Fruit fly (Drosophila melanogaster) whole organism, embryonic: ENCODE data around the gene gl.
A peak's percentile ranks its signal among the peaks of the same experiment; 100 is the strongest.

Source experiments
- ATbp ChIP-seq: fragments of 200-800 bp; sonication (Bioruptor generic); optimal IDR thresholded peaks from 2 replicates; lab custom pipeline; 2017; ENCODE audit warnings: missing biosample characterization, mild to moderate bottlenecking, missing genetic modification characterization, missing genetic modification reagents
- CG10147 ChIP-seq: fragments of 200-800 bp; sonication (Bioruptor generic); optimal IDR thresholded peaks from 2 replicates; lab custom pipeline; 2019; ENCODE audit warnings: missing biosample characterization, mild to moderate bottlenecking, missing genetic modification characterization, moderate library complexity
- CG10431 ChIP-seq: fragments of 200-800 bp; sonication (Bioruptor generic); optimal IDR thresholded peaks from 3 replicates; lab custom pipeline; 2018; ENCODE audit warnings: missing biosample characterization, mild to moderate bottlenecking, missing genetic modification characterization
- CG11456 ChIP-seq: fragments of 200-800 bp; sonication (Bioruptor generic); IDR thresholded peaks from 3 replicates; pipeline ENCODE4 v1.3.6; 2022; ENCODE audit warnings: missing biosample characterization, missing genetic modification characterization
- CG11696 ChIP-seq: fragments of 200-800 bp; sonication (Bioruptor generic); IDR thresholded peaks from 2 replicates; pipeline ENCODE4 v1.3.6; 2022; ENCODE audit warnings: missing biosample characterization, missing genetic modification characterization
- CG12155 ChIP-seq: fragments of 200-800 bp; sonication (Bioruptor generic); optimal IDR thresholded peaks from 3 replicates; lab custom pipeline; 2016; ENCODE audit warnings: missing biosample characterization, missing genetic modification characterization
- CG14667 ChIP-seq: fragments of 200-800 bp; sonication (Bioruptor generic); IDR thresholded peaks from 2 replicates; pipeline ENCODE4 v1.3.6; 2022; ENCODE audit warnings: missing biosample characterization, missing genetic modification characterization
- CG16813 ChIP-seq: fragments of 200-800 bp; sonication (Bioruptor generic); IDR thresholded peaks from 3 replicates; pipeline ENCODE4 v1.3.6; 2022; ENCODE audit warnings: missing biosample characterization, missing genetic modification characterization; ENCODE audit not compliant: partially characterized antibody
- CG17328 ChIP-seq: fragments of 200-800 bp; sonication (Bioruptor generic); IDR thresholded peaks from 2 replicates; pipeline ENCODE4 v1.3.6; 2022; ENCODE audit warnings: missing biosample characterization, missing genetic modification characterization
- CG17802 ChIP-seq: fragments of 200-800 bp; sonication (Bioruptor generic); optimal IDR thresholded peaks from 2 replicates; lab custom pipeline; 2018; ENCODE audit warnings: missing biosample characterization, mild to moderate bottlenecking, missing genetic modification characterization, moderate library complexity
- CG31224 ChIP-seq: fragments of 200-800 bp; sonication (Bioruptor generic); IDR thresholded peaks from 2 replicates; pipeline ENCODE4 v1.3.6; 2022; ENCODE audit warnings: missing biosample characterization, missing genetic modification characterization
- CG31388 ChIP-seq: fragments of 200-800 bp; sonication (Bioruptor generic); optimal IDR thresholded peaks from 2 replicates; lab custom pipeline; 2016; ENCODE audit warnings: missing biosample characterization, missing genetic modification characterization
- CG4328 ChIP-seq: fragments of 200-800 bp; sonication (Bioruptor generic); optimal IDR thresholded peaks from 3 replicates; lab custom pipeline; 2017; ENCODE audit warnings: missing biosample characterization, missing genetic modification reagents, missing genetic modification characterization
- CG8089 ChIP-seq: fragments of 200-800 bp; sonication (Bioruptor generic); optimal IDR thresholded peaks from 3 replicates; lab custom pipeline; 2016; ENCODE audit warnings: missing biosample characterization, missing genetic modification characterization
- CG8281 ChIP-seq: fragments of 200-800 bp; sonication (Bioruptor generic); optimal IDR thresholded peaks from 2 replicates; lab custom pipeline; 2018; ENCODE audit warnings: missing biosample characterization, mild to moderate bottlenecking, missing genetic modification characterization, moderate library complexity
- CG8359 ChIP-seq: fragments of 200-800 bp; sonication (Bioruptor generic); optimal IDR thresholded peaks from 2 replicates; lab custom pipeline; 2017; ENCODE audit warnings: missing biosample characterization, mild to moderate bottlenecking, missing genetic modification characterization, borderline replicate concordance
- CG9215 ChIP-seq: fragments of 200-800 bp; sonication (Bioruptor generic); IDR thresholded peaks from 2 replicates; pipeline ENCODE4 v1.3.6; 2022; ENCODE audit warnings: missing biosample characterization, missing genetic modification characterization
- CoRest ChIP-seq: fragments of 200-800 bp; sonication (Bioruptor generic); optimal IDR thresholded peaks from 3 replicates; lab custom pipeline; 2018; ENCODE audit warnings: missing biosample characterization, mild to moderate bottlenecking, missing genetic modification characterization, moderate library complexity
- Deaf1 ChIP-seq: fragments of 200-800 bp; optimal IDR thresholded peaks from 3 replicates; lab custom pipeline; 2019; ENCODE audit warnings: missing biosample characterization, mild to moderate bottlenecking, missing genetic modification characterization, moderate library complexity
- Dip3 ChIP-seq: fragments of 200-800 bp; sonication (Bioruptor generic); optimal IDR thresholded peaks from 3 replicates; lab custom pipeline; 2016; ENCODE audit warnings: missing biosample characterization, missing genetic modification characterization
- Dp ChIP-seq: fragments of 200-800 bp; sonication (Bioruptor generic); optimal IDR thresholded peaks from 2 replicates; lab custom pipeline; 2018; ENCODE audit warnings: missing biosample characterization, mild to moderate bottlenecking, missing genetic modification characterization, moderate library complexity
- ERR ChIP-seq: fragments of 200-800 bp; sonication (Bioruptor generic); optimal IDR thresholded peaks from 2 replicates; lab custom pipeline; 2016; ENCODE audit warnings: missing biosample characterization, missing genetic modification characterization
- Elba2 ChIP-seq: fragments of 200-800 bp; sonication (Bioruptor generic); optimal IDR thresholded peaks from 3 replicates; lab custom pipeline; 2016; ENCODE audit warnings: missing biosample characterization, missing genetic modification characterization
- H2.0 ChIP-seq: fragments of 200-800 bp; sonication (Bioruptor generic); IDR thresholded peaks from 2 replicates; pipeline ENCODE4 v1.3.6; 2022; ENCODE audit warnings: missing biosample characterization, missing genetic modification characterization
- Hr78 ChIP-seq, 2 experiments: fragments of 200-800 bp in 1 of 2; fragments of >200 bp in 1 of 2; sonication (Bioruptor generic) in 1 of 2; optimal IDR thresholded peaks; 2 replicates each; lab custom pipeline; 2017 to 2019; ENCODE audit warnings: missing biosample characterization in 2 of 2, missing genetic modification characterization in 2 of 2, mild to moderate bottlenecking in 1 of 2, moderate library complexity in 1 of 2
- MTF-1 ChIP-seq: fragments of 200-800 bp; sonication (Bioruptor generic); optimal IDR thresholded peaks from 2 replicates; lab custom pipeline; 2018; ENCODE audit warnings: missing biosample characterization, mild to moderate bottlenecking, missing genetic modification characterization, borderline replicate concordance
- Mad ChIP-seq: fragments of 200-800 bp; sonication (Bioruptor generic); optimal IDR thresholded peaks from 2 replicates; lab custom pipeline; 2016; ENCODE audit warnings: missing biosample characterization, missing genetic modification characterization
- Optix ChIP-seq: fragments of 200-800 bp; sonication (Bioruptor generic); IDR thresholded peaks from 3 replicates; pipeline ENCODE4 v1.3.6; 2022; ENCODE audit warnings: missing biosample characterization, missing genetic modification characterization
- Usf ChIP-seq: fragments of 200-800 bp; sonication (Bioruptor generic); optimal IDR thresholded peaks from 2 replicates; lab custom pipeline; 2017; ENCODE audit warnings: missing genotype, missing biosample characterization, missing genetic modification characterization
- Vsx1 ChIP-seq: fragments of 200-800 bp; sonication (Bioruptor generic); optimal IDR thresholded peaks from 2 replicates; lab custom pipeline; 2017; ENCODE audit warnings: missing biosample characterization, mild to moderate bottlenecking, missing genetic modification characterization, missing genetic modification reagents
- Xbp1 ChIP-seq: fragments of 200-800 bp; sonication (Bioruptor generic); optimal IDR thresholded peaks from 3 replicates; lab custom pipeline; 2016; ENCODE audit warnings: missing biosample characterization, mild to moderate bottlenecking, missing genetic modification characterization
- aop ChIP-seq: fragments of 200-800 bp; sonication (Bioruptor generic); IDR thresholded peaks from 2 replicates; pipeline ENCODE4 v1.3.6; 2022; ENCODE audit warnings: missing biosample characterization, missing genetic modification characterization
- dmrt11E ChIP-seq: fragments of 200-800 bp; sonication (Bioruptor generic); optimal IDR thresholded peaks from 3 replicates; lab custom pipeline; 2018; ENCODE audit warnings: missing biosample characterization, mild to moderate bottlenecking, missing genetic modification characterization, moderate library complexity
- gsb ChIP-seq: fragments of 200-800 bp; sonication (Bioruptor generic); IDR thresholded peaks from 2 replicates; pipeline ENCODE4 v1.3.6; 2022; ENCODE audit warnings: missing biosample characterization, missing genetic modification characterization
- inv ChIP-seq: fragments of 200-800 bp; sonication (Bioruptor generic); IDR thresholded peaks from 2 replicates; pipeline ENCODE4 v1.3.6; 2022; ENCODE audit warnings: missing biosample characterization, missing genetic modification characterization; ENCODE audit not compliant: partially characterized antibody
- nerfin-2 ChIP-seq: fragments of 200-800 bp; sonication (Bioruptor generic); IDR thresholded peaks from 2 replicates; pipeline ENCODE4 v1.3.6; 2022; ENCODE audit warnings: missing biosample characterization, missing genetic modification characterization; ENCODE audit not compliant: partially characterized antibody
- org-1 ChIP-seq: fragments of 200-800 bp; sonication (Bioruptor generic); optimal IDR thresholded peaks from 2 replicates; lab custom pipeline; 2017; ENCODE audit warnings: missing biosample characterization, missing genetic modification characterization
- pfk ChIP-seq: fragments of 200-800 bp; sonication (Bioruptor generic); optimal IDR thresholded peaks from 2 replicates; lab custom pipeline; 2018; ENCODE audit warnings: missing biosample characterization, mild to moderate bottlenecking, missing genetic modification characterization, moderate library complexity
- pros ChIP-seq: fragments of 200-800 bp; sonication (Bioruptor generic); optimal IDR thresholded peaks from 3 replicates; lab custom pipeline; 2019; ENCODE audit warnings: missing biosample characterization, mild to moderate bottlenecking, missing genetic modification characterization, moderate library complexity
- salm ChIP-seq: fragments of 200-800 bp; sonication (Bioruptor generic); optimal IDR thresholded peaks from 2 replicates; lab custom pipeline; 2018; ENCODE audit warnings: missing biosample characterization, mild to moderate bottlenecking, missing genetic modification characterization
- scrt ChIP-seq: fragments of 200-800 bp; sonication (Bioruptor generic); optimal IDR thresholded peaks from 2 replicates; lab custom pipeline; 2018; ENCODE audit warnings: missing biosample characterization, mild to moderate bottlenecking, missing genetic modification characterization, moderate library complexity
- shn ChIP-seq: fragments of 200-800 bp; sonication (Bioruptor generic); optimal IDR thresholded peaks from 3 replicates; lab custom pipeline; 2016; ENCODE audit warnings: missing biosample characterization, missing genetic modification characterization
- sr ChIP-seq: fragments of 200-800 bp; sonication (Bioruptor generic); IDR thresholded peaks from 3 replicates; pipeline ENCODE4 v1.3.6; 2022; ENCODE audit warnings: missing biosample characterization, missing genetic modification characterization
- sug ChIP-seq: fragments of 200-800 bp; optimal IDR thresholded peaks from 2 replicates; lab custom pipeline; 2019; ENCODE audit warnings: missing biosample characterization, mild to moderate bottlenecking, missing genetic modification characterization, moderate library complexity
- ttk ChIP-seq: fragments of 200-800 bp; sonication (Bioruptor generic); IDR thresholded peaks from 2 replicates; pipeline ENCODE4 v2.1.2; 2022; ENCODE audit warnings: missing biosample characterization, missing genetic modification characterization
- vfl ChIP-seq: fragments of 200-800 bp; sonication (Bioruptor generic); optimal IDR thresholded peaks from 2 replicates; lab custom pipeline; 2016; ENCODE audit warnings: missing biosample characterization, missing genetic modification characterization
- z ChIP-seq: fragments of 200-800 bp; sonication (Bioruptor generic); IDR thresholded peaks from 3 replicates; pipeline ENCODE4 v1.3.6; 2022; ENCODE audit warnings: missing biosample characterization, missing genetic modification characterization
- zen ChIP-seq: fragments of 200-800 bp; sonication (Bioruptor generic); optimal IDR thresholded peaks from 3 replicates; lab custom pipeline; 2018; ENCODE audit warnings: missing biosample characterization, mild to moderate bottlenecking, missing genetic modification characterization, moderate library complexity

Gene gl

dm6 chr3R:18412279-18413214 lies 40.0 kb upstream of the gl start, which contains the start of gene CG31122 (continued):
- TF ChIP-seq org-1 (GFP tag; lab: Kevin White, UChicago) (peak; percentile 2), inv (GFP tag; lab: Robert Waterston, UW) (peak; percentile 95), sr (GFP tag; lab: Robert Waterston, UW) (no peak), CG17802 (no peak), CG9215 (GFP tag; lab: Robert Waterston, UW) (no peak), Deaf1 (tag; lab: Kevin White, UChicago) (peak; percentile 19), ttk (GFP tag; lab: Robert Waterston, UW) (peak; percentile 32; the same call in 1 of the 2 replicates), CG16813 (GFP tag; lab: Robert Waterston, UW) (peak; percentile 98), CG8359 (no peak), pfk (GFP tag; lab: Kevin White, UChicago) (no peak), MTF-1 (GFP tag; lab: Kevin White, UChicago) (no peak), Elba2 (GFP tag; lab: Kevin White, UChicago) (no peak), salm (tag; lab: Kevin White, UChicago) (no peak), CG31224 (GFP tag; lab: Robert Waterston, UW) (no peak), ERR (GFP tag; lab: Kevin White, UChicago) (peak; percentile 14), CG10431 (GFP tag; lab: Kevin White, UChicago) (peak; percentile 28), H2.0 (GFP tag; lab: Robert Waterston, UW) (no peak), Vsx1 (GFP tag; lab: Kevin White, UChicago) (no peak), sug (peak; percentile 79), scrt (GFP tag; lab: Kevin White, UChicago) (peak; percentile 39), Optix (GFP tag; lab: Robert Waterston, UW) (no peak), nerfin-2 (GFP tag; lab: Robert Waterston, UW) (peak; percentile 90), CG11456 (no peak), Xbp1 (GFP tag; lab: Kevin White, UChicago) (peak; percentile 48), z (GFP tag; lab: Robert Waterston, UW) (no peak), Mad (GFP tag; lab: Kevin White, UChicago) (peak; percentile 46), Hr78 (GFP tag; optimal IDR thresholded peaks at IDR 0.05; lab: Kevin White, UChicago) (no peak), Dp (peak; percentile 88), CG12155 (GFP tag; lab: Kevin White, UChicago) (peak; percentile 53), shn (GFP tag; lab: Kevin White, UChicago) (peak; percentile 33), pros (GFP tag; lab: Kevin White, UChicago) (no peak), Usf (no peak), Dip3 (GFP tag; lab: Kevin White, UChicago) (peak; percentile 69), CG8281 (tag; lab: Kevin White, UChicago) (no peak), dmrt11E (tag; lab: Kevin White, UChicago) (peak; percentile 44), aop (no peak), CoRest (tag; lab: Kevin White, UChicago) (peak; percentile 56), CG11696 (no peak), CG14667 (no peak), gsb (no peak), CG17328 (GFP tag; lab: Robert Waterston, UW) (no peak), CG10147 (GFP tag; lab: Kevin White, UChicago) (peak; percentile 59), CG4328 (GFP tag; lab: Kevin White, UChicago) (no peak), vfl (peak; percentile 53), ATbp (peak; percentile 12), CG31388 (GFP tag; lab: Kevin White, UChicago) (no peak), zen (tag; lab: Kevin White, UChicago) (peak; percentile 8), CG8089 (no peak)
